ENCODE assay signal across 6 fruit fly cellular contexts in the genomic region with DNA sequence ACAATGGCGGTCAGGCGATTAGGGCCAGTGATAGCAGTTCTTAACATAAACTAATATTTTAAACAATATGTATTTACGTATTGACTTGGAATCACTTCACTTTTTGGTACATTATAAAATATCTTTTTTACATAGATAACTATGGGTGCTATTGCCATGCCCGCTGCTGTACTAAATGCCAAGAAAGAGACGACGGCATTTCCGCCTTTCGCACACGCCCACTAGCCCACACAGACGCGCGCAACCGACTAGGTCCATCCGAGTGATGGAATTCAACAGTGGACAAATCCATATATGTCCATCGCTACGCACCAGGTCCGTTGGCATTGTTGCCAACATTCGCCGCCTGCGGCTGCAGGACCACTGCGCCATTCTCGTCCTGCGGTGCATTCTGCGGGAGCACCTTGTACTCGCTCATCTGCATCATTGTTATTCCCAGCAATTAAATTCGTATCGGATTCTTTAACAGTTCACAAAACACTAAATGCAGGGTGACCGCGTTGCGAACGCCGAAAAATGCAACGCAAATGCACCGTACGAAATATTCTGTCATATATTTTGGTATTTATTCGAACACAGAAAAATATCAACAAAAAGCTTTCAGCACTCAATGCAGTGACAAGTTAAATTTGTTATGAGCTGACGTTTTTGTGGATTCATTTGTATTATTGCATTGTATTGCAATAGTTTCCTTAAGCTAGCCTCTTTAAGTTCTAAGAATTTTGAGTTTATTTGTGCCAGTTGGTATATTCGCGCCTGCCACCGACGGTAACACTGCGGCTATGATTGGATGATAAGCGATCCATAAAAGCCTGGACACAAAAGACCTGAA.
TF ChIP-seq lines count a peak whose summit lies in the region.

Gene scramb2 (minus strand): TSS at position 488 of the 832 bp plus-strand sequence.
Gene Sk2 (plus strand): TSS at position 763 of the 832 bp plus-strand sequence.

- TF ChIP-seq CTCF in whole organism, embryonic (GFP tag; optimal IDR thresholded peaks at IDR 0.05; lab: Kevin White, UChicago) = peak; percentile 68

TF ChIP-seq in whole organism, 6 proteins besides CTCF, POLR2A, EP300 and RAD21:
- TF ChIP-seq EcR (GFP tag; optimal IDR thresholded peaks at IDR 0.05; lab: Kevin White, UChicago) (no peak), Dll (optimal IDR thresholded peaks at IDR 0.05; lab: Kevin White, UChicago) (peak; percentile 52)

TF ChIP-seq in whole organism, adult, 20 proteins besides CTCF, POLR2A, EP300 and RAD21 (continues in another document):
- TF ChIP-seq cic (GFP tag; optimal IDR thresholded peaks at IDR 0.05; lab: Kevin White, UChicago) (peak; percentile 80), CG33017 (tag; optimal IDR thresholded peaks at IDR 0.05; lab: Kevin White, UChicago) (peak; percentile 97), cnc (optimal IDR thresholded peaks at IDR 0.05; lab: Kevin White, UChicago) (no peak), ovo (GFP tag; optimal IDR thresholded peaks at IDR 0.05; lab: Kevin White, UChicago) (peak; percentile 42), CG7045 (GFP tag; optimal IDR thresholded peaks at IDR 0.05; lab: Kevin White, UChicago) (peak; percentile 97), CG14711 (tag; optimal IDR thresholded peaks at IDR 0.05; lab: Kevin White, UChicago) (peak; percentile 91), pad (GFP tag; optimal IDR thresholded peaks at IDR 0.05; lab: Kevin White, UChicago) (peak; percentile 83), CG7101 (tag; optimal IDR thresholded peaks at IDR 0.05; lab: Kevin White, UChicago) (peak; percentile 96), CG11617 (GFP tag; optimal IDR thresholded peaks at IDR 0.05; lab: Kevin White, UChicago) (peak; percentile 92), tj (GFP tag; optimal IDR thresholded peaks at IDR 0.05; lab: Kevin White, UChicago) (peak; percentile 78), kay (GFP tag; lab: Kevin White, UChicago; ENCODE audit: borderline replicate concordance) (no peak), CG12768 (GFP tag; optimal IDR thresholded peaks at IDR 0.05; lab: Kevin White, UChicago) (peak; percentile 98), CG5204 (GFP tag; optimal IDR thresholded peaks at IDR 0.05; lab: Kevin White, UChicago) (no peak), bab1 (GFP tag; optimal IDR thresholded peaks at IDR 0.05; lab: Kevin White, UChicago) (peak; percentile 94), toe (GFP tag; optimal IDR thresholded peaks at IDR 0.05; lab: Kevin White, UChicago) (peak; percentile 87)

TF ChIP-seq in whole organism, embryonic, 481 proteins besides CTCF, POLR2A, EP300 and RAD21 (continues in another document):
- TF ChIP-seq CG17829 (tag; optimal IDR thresholded peaks at IDR 0.05; lab: Kevin White, UChicago) (peak; percentile 96), H2.0 (GFP tag; IDR thresholded peaks at IDR 0.05; lab: Robert Waterston, UW) (peak; percentile 93), CG2712 (tag; optimal IDR thresholded peaks at IDR 0.05; lab: Kevin White, UChicago) (peak; percentile 94), ken (GFP tag; IDR thresholded peaks at IDR 0.05; lab: Robert Waterston, UW) (peak; percentile 91), run (tag; optimal IDR thresholded peaks at IDR 0.05; lab: Kevin White, UChicago) (peak; percentile 90), HmgZ (tag; optimal IDR thresholded peaks at IDR 0.05; lab: Kevin White, UChicago) (peak; percentile 96), nerfin-1 (tag; optimal IDR thresholded peaks at IDR 0.05; lab: Kevin White, UChicago) (peak; percentile 93), sens-2 (GFP tag; IDR thresholded peaks at IDR 0.05; lab: Robert Waterston, UW) (peak; percentile 94), lbe (GFP tag; optimal IDR thresholded peaks at IDR 0.05; lab: Kevin White, UChicago) (peak; percentile 93), CG9609 (GFP tag; optimal IDR thresholded peaks at IDR 0.05; lab: Kevin White, UChicago) (peak; percentile 76), Sry-β (GFP tag; optimal IDR thresholded peaks at IDR 0.05; lab: Kevin White, UChicago) (peak; percentile 46), hbn (GFP tag; IDR thresholded peaks at IDR 0.05; lab: Robert Waterston, UW; ENCODE audit: partially characterized antibody) (no peak), en (GFP tag; optimal IDR thresholded peaks at IDR 0.05; lab: Kevin White, UChicago) (peak; percentile 55), CG10209 (GFP tag; optimal IDR thresholded peaks at IDR 0.05; lab: Kevin White, UChicago) (peak; percentile 95), lov (optimal IDR thresholded peaks at IDR 0.05; lab: Kevin White, UChicago) (no peak), lov (GFP tag; IDR thresholded peaks at IDR 0.05; lab: Robert Waterston, UW) (peak; percentile 90)

TF ChIP-seq in whole organism, prepupa, 60 proteins besides CTCF, POLR2A, EP300 and RAD21 (continues in another document):
- TF ChIP-seq CG16779 (tag; optimal IDR thresholded peaks at IDR 0.05; lab: Kevin White, UChicago) (peak; percentile 95), CG3032 (tag; optimal IDR thresholded peaks at IDR 0.05; lab: Kevin White, UChicago) (peak; percentile 96), CG6808 (GFP tag; optimal IDR thresholded peaks at IDR 0.05; lab: Kevin White, UChicago) (peak; percentile 96), CG8119 (GFP tag; IDR thresholded peaks at IDR 0.05; lab: Robert Waterston, UW) (peak; percentile 98), CG6276 (GFP tag; optimal IDR thresholded peaks at IDR 0.05; lab: Kevin White, UChicago) (peak; percentile 98), CG7368 (GFP tag; optimal IDR thresholded peaks at IDR 0.05; lab: Kevin White, UChicago) (peak; percentile 92), fkh (GFP tag; optimal IDR thresholded peaks at IDR 0.05; lab: Kevin White, UChicago) (peak; percentile 65), vri (GFP tag; optimal IDR thresholded peaks at IDR 0.05; lab: Kevin White, UChicago) (peak; percentile 91), CG1621 (tag; optimal IDR thresholded peaks at IDR 0.05; lab: Kevin White, UChicago) (peak; percentile 95), Smox (GFP tag; optimal IDR thresholded peaks at IDR 0.05; lab: Kevin White, UChicago) (peak; percentile 94), CG32006 (GFP tag; optimal IDR thresholded peaks at IDR 0.05; lab: Kevin White, UChicago) (peak; percentile 97), CG11902 (GFP tag; optimal IDR thresholded peaks at IDR 0.05; lab: Kevin White, UChicago) (peak; percentile 89), CG10631 (GFP tag; optimal IDR thresholded peaks at IDR 0.05; lab: Kevin White, UChicago) (peak; percentile 95), net (GFP tag; optimal IDR thresholded peaks at IDR 0.05; lab: Kevin White, UChicago) (peak; percentile 98), Sox14 (GFP tag; optimal IDR thresholded peaks at IDR 0.05; lab: Kevin White, UChicago) (peak; percentile 94), CG6163 (GFP tag; IDR thresholded peaks at IDR 0.05; lab: Robert Waterston, UW) (peak; percentile 98)

TF ChIP-seq in whole organism, pupa, 21 proteins besides CTCF, POLR2A, EP300 and RAD21 (continues in another document):
- TF ChIP-seq gl (tag; optimal IDR thresholded peaks at IDR 0.05; lab: Kevin White, UChicago) (peak; percentile 91), rn (GFP tag; IDR thresholded peaks at IDR 0.05; lab: Robert Waterston, UW) (peak; percentile 91), CG17806 (tag; optimal IDR thresholded peaks at IDR 0.05; lab: Kevin White, UChicago) (peak; percentile 96), fd96Ca (GFP tag; IDR thresholded peaks at IDR 0.05; lab: Robert Waterston, UW) (peak; percentile 97), CG8301 (tag; optimal IDR thresholded peaks at IDR 0.05; lab: Kevin White, UChicago) (peak; percentile 97), D1 (tag; optimal IDR thresholded peaks at IDR 0.05; lab: Kevin White, UChicago) (no peak), EcR (GFP tag; optimal IDR thresholded peaks at IDR 0.05; lab: Kevin White, UChicago) (no peak), CG34367 (tag; optimal IDR thresholded peaks at IDR 0.05; lab: Kevin White, UChicago) (peak; percentile 95), CG4496 (GFP tag; IDR thresholded peaks at IDR 0.05; lab: Robert Waterston, UW) (peak; percentile 98), CG10348 (GFP tag; IDR thresholded peaks at IDR 0.05; lab: Robert Waterston, UW) (peak; percentile 67), Pif1B (GFP tag; optimal IDR thresholded peaks at IDR 0.05; lab: Kevin White, UChicago) (peak; percentile 95), CG9948 (tag; optimal IDR thresholded peaks at IDR 0.05; lab: Kevin White, UChicago) (peak; percentile 96), CG14655 (GFP tag; optimal IDR thresholded peaks at IDR 0.05; lab: Kevin White, UChicago) (peak; percentile 97), CG32121 (GFP tag; IDR thresholded peaks at IDR 0.05; lab: Robert Waterston, UW) (peak; percentile 97), CG13204 (GFP tag; optimal IDR thresholded peaks at IDR 0.05; lab: Kevin White, UChicago) (peak; percentile 94), CG8159 (tag; optimal IDR thresholded peaks at IDR 0.05; lab: Kevin White, UChicago) (peak; percentile 95), CG12605 (GFP tag; IDR thresholded peaks at IDR 0.05; lab: Robert Waterston, UW) (peak; percentile 97), Snoo (tag; optimal IDR thresholded peaks at IDR 0.05; lab: Kevin White, UChicago) (peak; percentile 95)

TF ChIP-seq in whole organism, wandering third instar larva, 38 proteins besides CTCF, POLR2A, EP300 and RAD21 (continues in another document):
- TF ChIP-seq fru (GFP tag; optimal IDR thresholded peaks at IDR 0.05; lab: Kevin White, UChicago) (peak; percentile 86), h (GFP tag; optimal IDR thresholded peaks at IDR 0.05; lab: Kevin White, UChicago) (peak; percentile 97), Sp1 (GFP tag; optimal IDR thresholded peaks at IDR 0.05; lab: Kevin White, UChicago) (peak; percentile 94), foxo (GFP tag; optimal IDR thresholded peaks at IDR 0.05; lab: Kevin White, UChicago) (peak; percentile 39 to 96), brk (GFP tag; optimal IDR thresholded peaks at IDR 0.05; lab: Kevin White, UChicago) (no peak), CrebA (GFP tag; optimal IDR thresholded peaks at IDR 0.05; lab: Kevin White, UChicago; ENCODE audit: borderline replicate concordance) (no peak), woc (GFP tag; optimal IDR thresholded peaks at IDR 0.05; lab: Kevin White, UChicago) (peak; percentile 62), N (GFP tag; optimal IDR thresholded peaks at IDR 0.05; lab: Kevin White, UChicago) (no peak), sv (GFP tag; optimal IDR thresholded peaks at IDR 0.05; lab: Kevin White, UChicago) (peak; percentile 84), Rel (GFP tag; optimal IDR thresholded peaks at IDR 0.05; lab: Kevin White, UChicago) (peak; percentile 86), Rel (tag; optimal IDR thresholded peaks at IDR 0.05; lab: Kevin White, UChicago) (peak; percentile 75), jim (GFP tag; optimal IDR thresholded peaks at IDR 0.05; lab: Kevin White, UChicago) (peak; percentile 28), Hr83 (GFP tag; optimal IDR thresholded peaks at IDR 0.05; lab: Kevin White, UChicago; ENCODE audit: poor library complexity, severe bottlenecking) (peak; percentile 80), Abd-B (GFP tag; optimal IDR thresholded peaks at IDR 0.05; lab: Kevin White, UChicago) (no peak), psq (GFP tag; optimal IDR thresholded peaks at IDR 0.05; lab: Kevin White, UChicago) (peak; percentile 87), tai (GFP tag; optimal IDR thresholded peaks at IDR 0.05; lab: Kevin White, UChicago) (no peak), br (GFP tag; optimal IDR thresholded peaks at IDR 0.05; lab: Kevin White, UChicago) (peak; percentile 93), Dif (GFP tag; optimal IDR thresholded peaks at IDR 0.05; lab: Kevin White, UChicago; ENCODE audit: partially characterized antibody) (peak; percentile 44), sage (GFP tag; optimal IDR thresholded peaks at IDR 0.05; lab: Kevin White, UChicago) (peak; percentile 94)
